Worm (Caenorhabditis elegans) whole organism, late embryonic: Measurements from ENCODE around the gene C16B8.4.

Source experiments
- F13H6.1 ChIP-seq: sonication (generic microtip); optimal IDR thresholded peaks from 2 replicates; lab custom pipeline; 2016; ENCODE audit warnings: missing genetic modification characterization, missing compliant biosample characterization
- K02D7.2 ChIP-seq: sonication (generic microtip); optimal IDR thresholded peaks from 2 replicates; lab custom pipeline; 2017; ENCODE audit warnings: mild to moderate bottlenecking, missing genetic modification characterization, missing compliant biosample characterization
- ama-1 ChIP-seq: fragments of 150-350 bp; optimal IDR thresholded peaks from 2 replicates; lab custom pipeline; 2014
- ceh-14 ChIP-seq: sonication (generic microtip); optimal IDR thresholded peaks from 2 replicates; lab custom pipeline; 2016; ENCODE audit warnings: missing genotype, missing genetic modification characterization, missing compliant biosample characterization
- ceh-18 ChIP-seq: sonication (generic microtip); optimal IDR thresholded peaks from 2 replicates; lab custom pipeline; 2016; ENCODE audit warnings: missing genetic modification characterization, missing compliant biosample characterization
- ceh-2 ChIP-seq: sonication (generic microtip); optimal IDR thresholded peaks from 2 replicates; lab custom pipeline; 2016; ENCODE audit warnings: missing genotype, missing genetic modification characterization, missing compliant biosample characterization
- ceh-22 ChIP-seq: sonication (generic microtip); optimal IDR thresholded peaks from 2 replicates; lab custom pipeline; 2017; ENCODE audit warnings: missing biosample characterization, missing genetic modification characterization
- ceh-24 ChIP-seq: sonication (generic microtip); optimal IDR thresholded peaks from 2 replicates; lab custom pipeline; 2016; ENCODE audit warnings: mild to moderate bottlenecking, missing genetic modification characterization, missing compliant biosample characterization
- ceh-31 ChIP-seq: sonication (generic microtip); optimal IDR thresholded peaks from 2 replicates; lab custom pipeline; 2016; ENCODE audit warnings: missing genetic modification characterization, missing compliant biosample characterization
- ceh-34 ChIP-seq: sonication (generic microtip); optimal IDR thresholded peaks from 2 replicates; lab custom pipeline; 2016; ENCODE audit warnings: mild to moderate bottlenecking, missing genetic modification characterization, missing compliant biosample characterization
- ceh-45 ChIP-seq: fragments of 200-800 bp; sonication (Bioruptor generic); IDR thresholded peaks from 2 replicates; pipeline ENCODE4 v1.3.6; 2022; ENCODE audit warnings: missing genetic modification reagents, missing genetic modification characterization, missing compliant biosample characterization
- ceh-6 ChIP-seq: fragments of 200-800 bp; sonication (Bioruptor generic); optimal IDR thresholded peaks from 2 replicates; lab custom pipeline; 2018; ENCODE audit warnings: mild to moderate bottlenecking, missing genetic modification characterization, missing compliant biosample characterization
- ceh-9 ChIP-seq: sonication (generic microtip); optimal IDR thresholded peaks from 2 replicates; lab custom pipeline; 2016; ENCODE audit warnings: mild to moderate bottlenecking, missing genetic modification characterization, inconsistent platforms, missing compliant biosample characterization
- che-1 ChIP-seq: sonication (generic microtip); optimal IDR thresholded peaks from 2 replicates; lab custom pipeline; 2016; ENCODE audit warnings: mild to moderate bottlenecking, missing genetic modification characterization, missing compliant biosample characterization
- dve-1 ChIP-seq: sonication (generic microtip); optimal IDR thresholded peaks from 2 replicates; lab custom pipeline; 2017; ENCODE audit warnings: antibody characterized with exemption, mild to moderate bottlenecking, missing genetic modification characterization, missing compliant biosample characterization
- elt-2 ChIP-seq: sonication (generic microtip); optimal IDR thresholded peaks from 2 replicates; lab custom pipeline; 2016; ENCODE audit warnings: missing genetic modification reagents, missing genetic modification characterization, missing compliant biosample characterization
- elt-4 ChIP-seq: sonication (generic microtip); optimal IDR thresholded peaks from 2 replicates; lab custom pipeline; 2016; ENCODE audit warnings: missing genetic modification characterization, missing compliant biosample characterization
- ets-4 ChIP-seq: sonication (generic microtip); optimal IDR thresholded peaks from 2 replicates; lab custom pipeline; 2016; ENCODE audit warnings: missing genetic modification characterization, missing compliant biosample characterization
- fkh-10 ChIP-seq: fragments of 150-350 bp; optimal IDR thresholded peaks from 2 replicates; lab custom pipeline; 2014; ENCODE audit warnings: missing biosample characterization, missing genetic modification reagents, missing genetic modification characterization
- fkh-6 ChIP-seq: sonication (generic microtip); optimal IDR thresholded peaks from 2 replicates; lab custom pipeline; 2016; ENCODE audit warnings: missing genetic modification characterization, missing compliant biosample characterization
- hlh-15 ChIP-seq: sonication (generic microtip); optimal IDR thresholded peaks from 2 replicates; lab custom pipeline; 2016; ENCODE audit warnings: missing genetic modification characterization, missing compliant biosample characterization
- hlh-6 ChIP-seq: sonication (generic microtip); optimal IDR thresholded peaks from 2 replicates; lab custom pipeline; 2016; ENCODE audit warnings: missing genotype, missing genetic modification characterization, missing compliant biosample characterization
- lim-6 ChIP-seq: sonication (generic microtip); optimal IDR thresholded peaks from 2 replicates; lab custom pipeline; 2016; ENCODE audit warnings: missing genetic modification characterization, missing compliant biosample characterization
- lin-11 ChIP-seq: fragments of 200-800 bp; sonication (Bioruptor generic); optimal IDR thresholded peaks from 2 replicates; lab custom pipeline; 2018; ENCODE audit warnings: mild to moderate bottlenecking, missing genetic modification characterization, missing compliant biosample characterization
- madf-2 ChIP-seq: sonication (generic microtip); optimal IDR thresholded peaks from 2 replicates; lab custom pipeline; 2017; ENCODE audit warnings: missing genetic modification characterization, missing compliant biosample characterization
- nhr-11 ChIP-seq: fragments of 150-350 bp; optimal IDR thresholded peaks from 2 replicates; lab custom pipeline; 2014; ENCODE audit warnings: missing biosample characterization, missing genetic modification characterization
- npax-4 ChIP-seq: sonication (generic microtip); optimal IDR thresholded peaks from 2 replicates; lab custom pipeline; 2016; ENCODE audit warnings: missing genetic modification characterization, missing compliant biosample characterization
- pag-3 ChIP-seq: sonication (generic microtip); optimal IDR thresholded peaks from 2 replicates; lab custom pipeline; 2016; ENCODE audit warnings: missing compliant biosample characterization, missing genetic modification characterization, borderline replicate concordance
- pax-1 ChIP-seq: fragments of 150-350 bp; optimal IDR thresholded peaks from 2 replicates; lab custom pipeline; 2014; ENCODE audit warnings: missing biosample characterization, missing genetic modification characterization
- pha-4 ChIP-seq: fragments of 150-350 bp; optimal IDR thresholded peaks from 2 replicates; lab custom pipeline; 2018; ENCODE audit warnings: missing biosample characterization, missing genetic modification reagents, missing genetic modification characterization
- pqm-1 ChIP-seq: sonication (generic microtip); optimal IDR thresholded peaks from 2 replicates; lab custom pipeline; 2016; ENCODE audit warnings: missing genetic modification characterization, missing compliant biosample characterization
- pros-1 ChIP-seq: fragments of 150-350 bp; optimal IDR thresholded peaks from 2 replicates; lab custom pipeline; 2014; ENCODE audit warnings: missing biosample characterization, missing genetic modification reagents, missing genetic modification characterization
- ref-2 ChIP-seq: sonication (generic microtip); optimal IDR thresholded peaks from 2 replicates; lab custom pipeline; 2016; ENCODE audit warnings: missing genetic modification characterization, missing compliant biosample characterization
- rnt-1 ChIP-seq: sonication (generic microtip); optimal IDR thresholded peaks from 2 replicates; lab custom pipeline; 2016; ENCODE audit warnings: missing genetic modification characterization, missing compliant biosample characterization
- sox-2 ChIP-seq: fragments of 200-800 bp; sonication (Bioruptor generic); IDR thresholded peaks from 2 replicates; pipeline ENCODE4 v1.3.6; 2022; ENCODE audit warnings: missing genetic modification reagents, missing genetic modification characterization, missing compliant biosample characterization
- tbx-2 ChIP-seq: sonication (generic microtip); optimal IDR thresholded peaks from 2 replicates; lab custom pipeline; 2016; ENCODE audit warnings: missing genetic modification characterization, missing compliant biosample characterization
- unc-3 ChIP-seq, 2 experiments: fragments of 200-800 bp in 1 of 2; sonication (Bioruptor generic) in 1 of 2; sonication (generic microtip) in 1 of 2; conservative IDR thresholded peaks in 1 of 2; optimal IDR thresholded peaks in 1 of 2; 2 replicates each; pipeline versions ENCODE4 v1.3.6 to Lab custom; 2016 to 2022; ENCODE audit warnings: missing compliant biosample characterization in 2 of 2, missing genetic modification characterization in 2 of 2, missing genetic modification reagents in 1 of 2
- unc-55 ChIP-seq: sonication (generic microtip); optimal IDR thresholded peaks from 2 replicates; lab custom pipeline; 2017; ENCODE audit warnings: missing biosample characterization, missing genetic modification reagents, missing genetic modification characterization

C16B8.4 gene

DNA sequence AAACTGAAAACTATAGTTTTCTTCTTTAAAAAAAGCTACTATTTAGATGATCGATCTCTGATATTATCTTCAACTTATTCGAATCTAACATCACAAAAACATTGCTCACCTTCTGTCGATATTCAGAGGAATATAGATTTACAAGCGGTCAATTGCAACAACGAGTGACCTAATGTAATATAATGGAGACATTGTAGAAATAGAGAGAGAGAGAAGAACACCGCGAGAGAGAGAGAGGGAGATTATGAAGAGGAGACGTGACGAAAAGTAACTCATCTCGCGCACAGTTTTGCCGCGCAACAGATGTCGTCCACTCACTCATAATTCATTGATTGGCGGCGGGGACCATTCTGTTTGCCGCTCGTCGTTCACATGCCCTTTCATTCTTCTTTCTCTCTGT is 36.9 kb upstream of the C16B8.4 start:
- no peak for TF ChIP-seq ceh-45 (GFP tag; lab: Robert Waterston, UW)
- no peak for TF ChIP-seq elt-4 (tag; lab: Kevin White, UChicago)
- TF ChIP-seq che-1 (tag; lab: Kevin White, UChicago): no peak
- no peak for TF ChIP-seq pax-1
- peak; percentile 12 for TF ChIP-seq ref-2 (tag; lab: Kevin White, UChicago)
- peak; percentile 23 for TF ChIP-seq ceh-31 (tag; lab: Kevin White, UChicago)

DNA sequence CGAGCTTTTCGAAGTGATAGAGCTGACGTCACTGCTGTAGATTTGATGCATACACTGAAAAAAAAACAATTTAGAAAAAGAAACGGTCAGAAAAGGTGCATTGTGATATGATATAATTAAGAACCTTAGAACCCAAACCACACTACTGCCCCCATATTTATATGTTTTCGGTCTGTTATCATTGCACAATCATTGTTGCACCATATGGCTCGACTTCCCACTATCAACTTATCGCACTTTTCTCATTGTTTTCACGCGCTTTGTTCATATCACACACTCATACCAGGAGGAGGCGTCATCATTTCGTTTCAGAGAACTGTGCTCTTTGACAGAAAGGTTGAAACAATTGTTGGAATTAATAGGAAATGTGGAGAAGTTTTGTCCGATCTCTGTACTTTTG is 35.5 kb upstream of the C16B8.4 start:
- peak; percentile 93 for TF ChIP-seq elt-2 (tag; lab: Kevin White, UChicago)
- no peak for TF ChIP-seq fkh-10 (GFP tag; lab: Kevin White, UChicago)
- TF ChIP-seq dve-1 (tag; lab: Kevin White, UChicago): no peak
- no peak for TF ChIP-seq ceh-18 (tag; lab: Kevin White, UChicago)
- TF ChIP-seq unc-55 (GFP tag; lab: Kevin White, UChicago): no peak

DNA sequence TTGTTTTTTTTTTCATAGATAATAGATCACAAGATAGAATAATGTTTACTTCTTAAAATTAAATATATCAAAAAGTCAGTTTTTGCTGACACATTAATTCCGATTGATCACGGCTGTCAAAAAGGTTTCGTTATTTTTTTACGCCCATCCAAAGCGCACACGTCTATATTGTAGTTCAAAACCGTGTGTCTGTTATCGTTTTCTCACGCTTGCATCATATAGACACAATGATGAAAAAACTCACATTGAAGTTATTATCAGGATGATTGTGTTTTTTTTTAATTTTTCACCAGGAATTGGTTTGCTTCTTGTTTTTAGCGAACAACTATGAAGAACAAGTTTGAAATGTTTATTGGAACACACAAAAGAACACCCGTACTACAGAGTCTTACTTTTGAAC is 34.3 kb upstream of the C16B8.4 start:
- TF ChIP-seq madf-2 (tag; lab: Kevin White, UChicago) (no peak), hlh-6 (tag; lab: Kevin White, UChicago) (no peak), ceh-24 (tag; lab: Kevin White, UChicago) (no peak), K02D7.2 (no peak), fkh-6 (tag; lab: Kevin White, UChicago) (no peak), elt-2 (tag; lab: Kevin White, UChicago) (peak; percentile 19)

ce11 chrX:4006966-4007365 is 33.5 kb upstream of the C16B8.4 start:
- TF ChIP-seq sox-2 (GFP tag; lab: Robert Waterston, UW) (no peak), hlh-15 (tag; lab: Kevin White, UChicago) (no peak), madf-2 (tag; lab: Kevin White, UChicago) (no peak), lim-6 (no peak), ceh-9 (tag; lab: Kevin White, UChicago) (no peak), pros-1 (tag; lab: Kevin White, UChicago) (no peak), ceh-2 (tag; lab: Kevin White, UChicago) (no peak), F13H6.1 (tag; lab: Kevin White, UChicago) (no peak), npax-4 (tag; lab: Kevin White, UChicago) (no peak)
- TF ChIP-seq, all 69 proteins: peak for 0

DNA sequence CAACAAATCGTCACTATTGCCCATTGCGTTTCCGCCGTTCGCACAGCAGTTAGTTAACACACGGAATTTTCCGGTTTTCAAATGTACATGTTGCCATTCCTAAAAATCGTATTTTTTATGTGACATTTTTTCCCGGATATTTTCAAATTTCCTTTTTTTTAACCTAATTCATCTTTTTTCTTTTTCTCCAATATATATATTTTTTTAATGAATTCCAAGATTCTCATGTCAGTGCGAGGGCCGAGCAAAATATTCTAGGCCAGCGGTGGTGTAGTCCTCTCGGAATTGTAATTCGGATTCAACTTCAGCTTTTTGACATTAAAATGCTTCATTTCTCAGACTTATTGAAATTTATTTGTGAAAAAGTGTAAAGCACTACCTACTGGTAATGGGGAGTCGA is 31.6 kb upstream of the C16B8.4 start, which contains the start of gene R02E12.4:
Gene R02E12.4, plus strand, starts transcription at position 301 of the 400 bp plus-strand sequence.
- TF ChIP-seq ceh-6 (no peak), hlh-15 (tag; lab: Kevin White, UChicago) (no peak), ceh-9 (tag; lab: Kevin White, UChicago) (no peak), hlh-6 (tag; lab: Kevin White, UChicago) (no peak), ama-1 (lab: Kevin White, UChicago) (no peak), pha-4 (tag; lab: Kevin White, UChicago) (no peak), pag-3 (no peak), ceh-34 (tag; lab: Kevin White, UChicago) (no peak), tbx-2 (tag; lab: Kevin White, UChicago) (no peak), rnt-1 (tag; lab: Kevin White, UChicago) (no peak), unc-55 (GFP tag; lab: Kevin White, UChicago) (no peak), pqm-1 (tag; lab: Kevin White, UChicago) (no peak)
- TF ChIP-seq, all 69 proteins: peak for 0

DNA sequence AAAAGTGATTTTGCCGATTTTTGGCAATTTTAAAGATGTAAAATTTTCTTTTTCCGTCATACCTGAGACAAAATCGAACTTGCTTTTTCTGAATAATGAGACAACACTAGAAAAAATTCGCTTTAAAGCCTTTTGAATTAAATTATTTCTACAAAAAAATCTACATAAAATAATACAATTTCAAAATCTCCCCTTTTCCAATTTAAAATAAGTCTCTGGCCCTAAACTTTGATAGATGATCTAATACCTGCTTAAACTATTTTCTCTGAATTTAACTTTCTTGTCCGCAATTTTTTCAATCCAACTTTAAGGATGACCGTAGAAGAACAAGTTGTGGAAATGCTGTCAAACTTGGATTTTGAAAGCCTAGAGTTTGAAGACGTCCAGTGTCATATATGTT is 29.8 kb upstream of the C16B8.4 start, which contains the start of gene R02E12.12:
Gene R02E12.12, plus strand, starts transcription at position 301 of the 400 bp plus-strand sequence.
- TF ChIP-seq ets-4 (tag; lab: Kevin White, UChicago): no peak
- TF ChIP-seq ceh-22: no peak
- no peak for TF ChIP-seq unc-3 (GFP tag; conservative IDR thresholded peaks at IDR 0.05; lab: Robert Waterston, UW)
- no peak for TF ChIP-seq unc-3 (tag; optimal IDR thresholded peaks at IDR 0.05; lab: Kevin White, UChicago)
- no peak for TF ChIP-seq ceh-14 (tag; lab: Kevin White, UChicago)
- no peak for TF ChIP-seq pax-1
- TF ChIP-seq ceh-9 (tag; lab: Kevin White, UChicago): no peak
- TF ChIP-seq lin-11 (tag; lab: Kevin White, UChicago): no peak
- no peak for TF ChIP-seq nhr-11 (tag; lab: Kevin White, UChicago)
- no peak for TF ChIP-seq ama-1 (lab: Kevin White, UChicago)
